Worm (Caenorhabditis elegans) whole organism, midembryonic: ENCODE measurements around the gene nhr-138.

Experiments used
- T22C8.4 ChIP-seq: fragments of 200-800 bp; sonication (Bioruptor generic); IDR thresholded peaks from 2 replicates; pipeline ENCODE4 v1.3.6; 2022; ENCODE audit warnings: missing genetic modification characterization, missing compliant biosample characterization
- flt-1 ChIP-seq: fragments of 200-800 bp; sonication (Bioruptor generic); IDR thresholded peaks from 2 replicates; pipeline ENCODE4 v1.3.6; 2022; ENCODE audit warnings: missing genetic modification characterization, missing compliant biosample characterization
- klf-2 ChIP-seq: fragments of 200-800 bp; sonication (Bioruptor generic); conservative IDR thresholded peaks from 2 replicates; pipeline ENCODE4 v1.3.6; 2022; ENCODE audit warnings: missing genetic modification reagents, missing genetic modification characterization, missing compliant biosample characterization
- med-1 ChIP-seq: sonication (generic microtip); optimal IDR thresholded peaks from 2 replicates; lab custom pipeline; 2017; ENCODE audit warnings: missing genetic modification characterization, mild to moderate bottlenecking, missing compliant biosample characterization, antibody characterized with exemption, missing genetic modification reagents; ENCODE audit not compliant: insufficient read depth
- ref-1 ChIP-seq: fragments of 200-800 bp; sonication (Bioruptor generic); conservative IDR thresholded peaks from 2 replicates; pipeline ENCODE4 v1.3.6; 2022; ENCODE audit warnings: missing genetic modification reagents, missing genetic modification characterization, missing compliant biosample characterization
- tab-1 ChIP-seq: fragments of 200-800 bp; sonication (Bioruptor generic); IDR thresholded peaks from 2 replicates; pipeline ENCODE4 v1.3.6; 2022; ENCODE audit warnings: missing genetic modification characterization, missing compliant biosample characterization
- ztf-23 ChIP-seq: fragments of 200-800 bp; sonication (Bioruptor generic); IDR thresholded peaks from 2 replicates; pipeline ENCODE4 v1.3.6; 2022; ENCODE audit warnings: missing genetic modification reagents, missing genetic modification characterization, missing compliant biosample characterization

DNA sequence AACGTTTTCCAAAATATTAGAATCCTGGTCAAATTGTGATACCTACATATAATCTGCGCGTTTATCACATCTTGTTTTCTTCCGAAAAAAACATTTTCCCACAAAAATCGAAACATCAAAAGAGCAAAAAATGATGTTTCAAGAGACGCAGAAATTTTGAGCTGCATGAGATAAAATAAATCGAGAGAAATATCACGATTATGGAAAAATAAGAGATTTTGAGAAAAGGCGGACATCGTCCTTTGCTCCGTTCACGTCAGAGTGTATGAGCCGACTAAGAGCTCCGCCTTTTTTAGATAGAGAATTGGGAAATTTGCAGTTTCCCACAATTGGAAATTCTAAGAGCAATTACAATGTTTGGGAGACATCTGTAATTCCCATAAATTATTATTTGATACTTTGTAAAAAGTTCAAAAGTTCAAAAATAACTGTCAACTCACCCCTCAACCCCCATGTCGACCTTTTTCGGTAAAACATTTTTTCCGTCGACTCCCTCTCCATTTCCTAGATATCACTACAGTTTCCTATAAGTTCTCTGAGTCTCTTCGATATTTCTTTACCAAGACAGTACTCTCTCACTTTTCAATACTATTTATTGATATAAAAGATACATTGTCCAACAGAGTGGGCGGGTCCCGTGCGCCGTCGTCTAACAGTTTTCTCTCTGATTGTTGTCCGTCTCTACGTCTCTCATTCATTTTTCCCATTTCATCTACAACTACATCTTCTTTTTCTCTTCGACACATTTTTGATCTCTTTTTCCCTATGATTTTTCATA, 31.8 kb downstream of the nhr-138 start:
- TF ChIP-seq ref-1 (GFP tag; lab: Robert Waterston, UW) (no peak), tab-1 (GFP tag; lab: Robert Waterston, UW) (no peak), klf-2 (no peak), flt-1 (no peak), med-1 (GFP tag; lab: Kevin White, UChicago) (no peak), ztf-23 (GFP tag; lab: Robert Waterston, UW) (no peak), T22C8.4 (GFP tag; lab: Robert Waterston, UW) (no peak)
